Fruit fly (Drosophila melanogaster) whole organism, pupa: Measurements from ENCODE around the gene CG4631.
A peak's percentile ranks its signal among the peaks of the same experiment; 100 is the strongest.

Experiments used
- CG12605 ChIP-seq: fragments of 200-800 bp; sonication (Bioruptor generic); IDR thresholded peaks from 2 replicates; pipeline ENCODE4 v1.3.6; 2022; ENCODE audit warnings: missing biosample characterization, missing genetic modification characterization
- CG14655 ChIP-seq: fragments of 200-800 bp; sonication (Bioruptor generic); optimal IDR thresholded peaks from 3 replicates; lab custom pipeline; 2017; ENCODE audit warnings: mild to moderate bottlenecking, missing biosample characterization, missing genetic modification reagents, missing genetic modification characterization
- CG15710 ChIP-seq: fragments of 200-800 bp; sonication (Bioruptor generic); optimal IDR thresholded peaks from 2 replicates; lab custom pipeline; 2018; ENCODE audit warnings: missing biosample characterization, mild to moderate bottlenecking, missing genetic modification characterization, moderate library complexity
- CG32121 ChIP-seq: fragments of 200-800 bp; sonication (Bioruptor generic); IDR thresholded peaks from 2 replicates; pipeline ENCODE4 v1.3.6; 2022; ENCODE audit warnings: missing biosample characterization, missing genetic modification characterization
- CG8301 ChIP-seq: fragments of 200-800 bp; sonication (Bioruptor generic); optimal IDR thresholded peaks from 2 replicates; lab custom pipeline; 2018; ENCODE audit warnings: missing biosample characterization, mild to moderate bottlenecking, missing genetic modification characterization
- CG9948 ChIP-seq: fragments of 200-800 bp; sonication (Bioruptor generic); optimal IDR thresholded peaks from 2 replicates; lab custom pipeline; 2018; ENCODE audit warnings: missing biosample characterization, mild to moderate bottlenecking, missing genetic modification characterization, moderate library complexity
- D1 ChIP-seq: fragments of 200-800 bp; sonication (Bioruptor generic); optimal IDR thresholded peaks from 2 replicates; lab custom pipeline; 2018; ENCODE audit warnings: missing biosample characterization, mild to moderate bottlenecking, missing genetic modification characterization, moderate library complexity
- EcR ChIP-seq: fragments of 200-800 bp; sonication (Bioruptor generic); optimal IDR thresholded peaks from 3 replicates; lab custom pipeline; 2019; ENCODE audit warnings: missing biosample characterization, missing genetic modification characterization, mild to moderate bottlenecking, moderate library complexity, missing genetic modification reagents
- Snoo ChIP-seq: fragments of 200-800 bp; sonication (Bioruptor generic); optimal IDR thresholded peaks from 3 replicates; lab custom pipeline; 2017; ENCODE audit warnings: missing biosample characterization, mild to moderate bottlenecking, missing genetic modification characterization, inconsistent platforms

DNA sequence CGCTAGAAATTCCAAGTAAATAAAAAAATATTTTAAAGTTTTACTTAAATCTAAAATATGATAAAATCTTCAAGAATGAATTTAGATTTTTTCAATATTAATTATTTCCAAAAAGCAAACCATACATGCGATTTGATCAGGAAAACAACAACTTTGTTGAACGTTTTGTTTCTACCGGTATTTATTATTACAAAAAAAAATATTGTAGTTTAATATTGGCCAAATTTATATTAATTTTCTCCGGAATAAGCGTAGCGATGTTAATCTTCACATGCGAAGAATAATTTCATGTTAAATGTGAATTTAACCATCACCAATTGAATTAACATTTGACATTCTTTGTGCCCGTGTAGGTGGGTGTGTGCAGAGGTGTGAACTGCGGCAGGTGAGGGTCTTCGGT is 11.8 kb downstream of the CG4631 start:
- TF ChIP-seq CG12605 (GFP tag; lab: Robert Waterston, UW) (no peak), CG32121 (GFP tag; lab: Robert Waterston, UW) (no peak), Snoo (tag; lab: Kevin White, UChicago) (no peak), D1 (tag; lab: Kevin White, UChicago) (no peak), CG14655 (GFP tag; lab: Kevin White, UChicago) (peak; percentile 26), CG15710 (tag; lab: Kevin White, UChicago) (no peak), CG9948 (tag; lab: Kevin White, UChicago) (no peak), EcR (GFP tag; lab: Kevin White, UChicago) (no peak), CG8301 (no peak)
